Worm (Caenorhabditis elegans): Measurements from ENCODE around the gene spig-7.

Gene spig-7

ce11 chrV:1522485-1522884 is 27.9 kb downstream of the spig-7 start, which contains the start of gene str-243:
Gene str-243, plus strand, starts transcription at chrV:1522785.
- TF ChIP-seq nhr-10 (tag; optimal IDR thresholded peaks at IDR 0.05), result no peak
- no peak for TF ChIP-seq fos-1 (tag; optimal IDR thresholded peaks at IDR 0.05)
- no peak for TF ChIP-seq R02D3.7 (tag; optimal IDR thresholded peaks at IDR 0.05)
- TF ChIP-seq nhr-21 (tag; optimal IDR thresholded peaks at IDR 0.05), result no peak
- no peak for TF ChIP-seq nhr-11 (tag; optimal IDR thresholded peaks at IDR 0.05)
- TF ChIP-seq ceh-82 (tag; optimal IDR thresholded peaks at IDR 0.05), result no peak
- TF ChIP-seq nhr-25 (tag; optimal IDR thresholded peaks at IDR 0.05), result no peak

DNA sequence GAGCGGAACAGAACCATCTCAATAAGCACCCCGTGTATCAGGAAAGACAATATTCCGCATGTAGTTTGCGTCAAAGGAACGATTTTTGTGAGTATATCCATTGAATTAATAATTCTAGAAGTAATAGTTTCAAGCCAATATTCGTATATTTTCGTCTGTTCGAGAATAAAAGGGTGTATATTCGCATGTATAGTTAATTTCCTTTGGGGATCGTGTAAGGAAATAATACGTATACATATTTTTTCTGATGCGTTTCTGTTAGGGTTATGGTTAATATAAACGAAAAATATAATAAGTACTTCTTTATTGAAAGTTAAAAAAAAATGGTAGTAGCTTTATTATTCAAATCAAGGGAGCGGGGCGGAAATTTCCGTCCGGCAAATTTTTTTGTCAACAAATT is 33.4 kb downstream of the spig-7 start, which contains the start of gene str-236:
TSS of gene str-236 (minus strand) at position 101 of the 400 bp plus-strand sequence.
- TF ChIP-seq ama-1 (optimal IDR thresholded peaks at IDR 0.05) (no peak), unc-62 (GFP tag; optimal IDR thresholded peaks at IDR 0.05) (no peak), ZK546.5 (tag; optimal IDR thresholded peaks at IDR 0.05) (no peak), mab-5 (tag; optimal IDR thresholded peaks at IDR 0.05) (no peak), nhr-21 (tag; optimal IDR thresholded peaks at IDR 0.05) (no peak), ztf-4 (tag; optimal IDR thresholded peaks at IDR 0.05) (no peak)

DNA sequence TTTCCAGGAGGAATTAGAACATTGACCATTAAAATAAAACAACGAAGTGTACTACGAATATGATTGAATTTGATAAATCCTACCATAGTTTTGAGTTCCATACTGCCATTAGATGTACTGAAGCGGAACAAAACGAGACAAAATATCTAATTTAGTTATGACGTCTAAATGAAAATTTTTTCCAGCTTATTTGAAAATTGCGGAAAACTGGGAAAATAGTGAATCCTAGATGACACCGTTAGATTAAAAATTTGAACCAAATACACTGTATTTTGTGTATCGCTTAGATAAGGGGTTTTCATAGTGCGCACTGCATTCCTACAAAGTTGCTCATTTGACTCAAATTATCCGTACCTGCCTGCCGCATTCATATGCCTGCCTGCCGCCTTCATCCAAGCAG is 36.6 kb downstream of the spig-7 start, which contains the start of gene K02H11.4:
TSS of gene K02H11.4 (minus strand) at position 101 of the 400 bp plus-strand sequence.
- TF ChIP-seq Y55F3AM.14 (GFP tag; optimal IDR thresholded peaks at IDR 0.05) (no peak), dmd-4 (tag; optimal IDR thresholded peaks at IDR 0.05) (no peak), ztf-1 (GFP tag; conservative IDR thresholded peaks at IDR 0.05) (no peak), nhr-11 (tag; optimal IDR thresholded peaks at IDR 0.05) (no peak), ztf-4 (tag; optimal IDR thresholded peaks at IDR 0.05) (no peak), nhr-129 (tag; optimal IDR thresholded peaks at IDR 0.05) (no peak)

DNA sequence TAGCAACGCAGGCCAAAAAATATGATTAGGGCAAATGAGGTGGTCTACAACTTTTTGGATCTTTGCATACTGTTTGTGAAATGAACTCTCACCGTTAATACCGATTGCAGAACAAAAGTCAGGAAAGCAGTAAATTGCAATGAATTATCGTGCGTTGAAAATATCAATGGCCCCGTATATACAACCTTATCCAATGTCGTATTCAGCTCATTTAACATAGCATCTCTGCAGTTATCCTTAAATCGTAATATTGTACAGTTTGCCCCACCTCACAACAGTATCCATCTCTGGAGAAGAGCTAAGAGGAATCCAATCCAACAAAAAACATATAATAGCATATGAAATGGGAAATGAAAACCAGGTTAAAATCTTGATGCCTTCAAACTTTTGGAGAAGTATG is 37.9 kb downstream of the spig-7 start:
- TF ChIP-seq mbf-1 (tag; optimal IDR thresholded peaks at IDR 0.05), result no peak
- TF ChIP-seq ceh-82 (tag; optimal IDR thresholded peaks at IDR 0.05), result no peak
- TF ChIP-seq dmd-4 (tag; optimal IDR thresholded peaks at IDR 0.05), result no peak
- TF ChIP-seq zag-1 (tag; optimal IDR thresholded peaks at IDR 0.05), result no peak
- TF ChIP-seq nhr-77 (tag; optimal IDR thresholded peaks at IDR 0.05), result no peak
- no peak for TF ChIP-seq nhr-11 (tag; optimal IDR thresholded peaks at IDR 0.05)
- TF ChIP-seq sma-3 (GFP tag; optimal IDR thresholded peaks at IDR 0.05), result no peak
- no peak for TF ChIP-seq nhr-25 (tag; optimal IDR thresholded peaks at IDR 0.05)
- TF ChIP-seq C34F6.9 (tag; optimal IDR thresholded peaks at IDR 0.05), result no peak
- TF ChIP-seq Y55F3AM.14 (GFP tag; optimal IDR thresholded peaks at IDR 0.05), result no peak
- no peak for TF ChIP-seq ZK546.5 (tag; optimal IDR thresholded peaks at IDR 0.05)
- TF ChIP-seq mab-5 (tag; optimal IDR thresholded peaks at IDR 0.05), result no peak
- no peak for TF ChIP-seq ztf-1 (GFP tag; conservative IDR thresholded peaks at IDR 0.05)

DNA sequence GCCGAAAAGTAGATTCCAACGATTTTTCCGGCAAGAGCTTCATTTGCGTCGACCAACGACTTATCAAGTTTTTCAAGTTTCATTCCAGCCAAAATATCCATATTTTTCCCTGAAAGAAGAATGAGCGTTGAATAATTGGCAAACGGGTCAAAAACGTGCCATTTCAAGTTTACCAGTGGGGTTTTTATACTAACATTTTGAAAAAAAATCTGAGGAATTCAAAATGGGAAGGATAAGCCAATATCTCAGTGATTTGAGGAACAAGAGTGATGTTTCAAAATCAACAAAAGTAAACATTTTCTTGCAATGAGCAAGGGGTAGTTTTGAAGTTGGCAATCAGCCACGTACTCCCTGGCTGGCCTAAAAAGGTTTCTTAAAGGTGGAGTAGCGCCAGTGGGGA is 39.7 kb downstream of the spig-7 start, which contains the start of gene trx-5:
TSS of gene trx-5 (minus strand) at position 101 of the 400 bp plus-strand sequence.
- TF ChIP-seq nhr-6 (tag; optimal IDR thresholded peaks at IDR 0.05) (no peak), sma-3 (GFP tag; optimal IDR thresholded peaks at IDR 0.05) (no peak)

DNA sequence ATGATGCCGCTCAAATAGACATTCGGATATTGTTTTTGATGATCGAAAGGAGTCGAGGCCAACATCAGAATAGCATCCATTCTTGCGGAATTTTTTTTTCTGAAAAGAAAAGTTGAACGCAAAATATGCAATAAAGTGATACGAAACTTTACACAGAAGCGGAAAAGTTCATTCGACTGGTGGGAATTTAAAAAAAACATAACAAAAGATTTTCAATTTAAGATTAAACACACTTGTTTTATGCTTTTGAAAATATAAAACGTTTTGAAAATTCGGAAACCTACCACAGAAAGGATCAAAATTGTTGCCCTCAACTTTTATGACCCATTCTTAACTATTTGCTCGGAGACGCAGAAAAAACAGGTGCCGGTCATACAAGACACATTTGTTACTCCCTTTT is 42.4 kb downstream of the spig-7 start, which contains the start of gene K02H11.9:
TSS of gene K02H11.9 (minus strand) at position 101 of the 400 bp plus-strand sequence.
- TF ChIP-seq sem-4 (tag; optimal IDR thresholded peaks at IDR 0.05), result no peak

ce11 chrV:1538842-1539241 is 44.3 kb downstream of the spig-7 start:
- TF ChIP-seq F13H6.1 (tag; optimal IDR thresholded peaks at IDR 0.05), result no peak
- TF ChIP-seq egl-27 (tag; optimal IDR thresholded peaks at IDR 0.05), result no peak
- TF ChIP-seq mab-5 (tag; optimal IDR thresholded peaks at IDR 0.05), result no peak
- no peak for TF ChIP-seq nhr-25 (tag; optimal IDR thresholded peaks at IDR 0.05)
- no peak for TF ChIP-seq fos-1 (tag; optimal IDR thresholded peaks at IDR 0.05)

- TF ChIP-seq nhr-25 (tag; optimal IDR thresholded peaks at IDR 0.05) (no peak), nhr-11 (tag; optimal IDR thresholded peaks at IDR 0.05) (no peak), nhr-23 (tag; optimal IDR thresholded peaks at IDR 0.05) (no peak), unc-62 (GFP tag; optimal IDR thresholded peaks at IDR 0.05) (no peak), nhr-6 (tag; optimal IDR thresholded peaks at IDR 0.05) (no peak), mbf-1 (tag; optimal IDR thresholded peaks at IDR 0.05) (no peak), peb-1 (tag; optimal IDR thresholded peaks at IDR 0.05) (no peak), sma-3 (GFP tag; optimal IDR thresholded peaks at IDR 0.05) (no peak), Y55F3AM.14 (GFP tag; optimal IDR thresholded peaks at IDR 0.05) (no peak), ztf-1 (GFP tag; conservative IDR thresholded peaks at IDR 0.05) (no peak)
These were observed 45.7 kb downstream of the spig-7 start for ce11 chrV:1540249-1540648.

Data from whole organism, L2 larva.